Worm (Caenorhabditis elegans) whole organism, mixed stage, embryonic: Measurements from ENCODE around the gene C43H6.4.

ENCODE experiments used
- M03D4.4 ChIP-seq: sonication (generic microtip); optimal IDR thresholded peaks from 2 replicates; lab custom pipeline; 2017; ENCODE audit warnings: mild to moderate bottlenecking, missing genetic modification characterization, missing compliant biosample characterization
- bed-3 ChIP-seq: fragments of 200-800 bp; sonication (Bioruptor generic); optimal IDR thresholded peaks from 3 replicates; lab custom pipeline; 2018; ENCODE audit warnings: mild to moderate bottlenecking, missing genetic modification characterization, moderate library complexity, missing compliant biosample characterization
- blmp-1 ChIP-seq: fragments of 150-350 bp; optimal IDR thresholded peaks from 2 replicates; lab custom pipeline; 2014; ENCODE audit warnings: missing biosample characterization, missing genetic modification characterization
- ceh-39 ChIP-seq: fragments of 150-350 bp; optimal IDR thresholded peaks from 2 replicates; lab custom pipeline; 2014; ENCODE audit warnings: missing biosample characterization, missing genetic modification characterization
- ceh-43 ChIP-seq: fragments of 200-800 bp; sonication (Bioruptor generic); optimal IDR thresholded peaks from 2 replicates; lab custom pipeline; 2018; ENCODE audit warnings: mild to moderate bottlenecking, missing genetic modification characterization, moderate library complexity, missing compliant biosample characterization
- ceh-83 ChIP-seq: fragments of 200-800 bp; sonication (Bioruptor generic); optimal IDR thresholded peaks from 2 replicates; lab custom pipeline; 2018; ENCODE audit warnings: mild to moderate bottlenecking, missing genetic modification characterization, missing compliant biosample characterization
- ces-1 ChIP-seq: fragments of 150-350 bp; optimal IDR thresholded peaks from 2 replicates; lab custom pipeline; 2014; ENCODE audit warnings: missing biosample characterization, missing genetic modification reagents, missing genetic modification characterization
- cnd-1 ChIP-seq: fragments of 200-800 bp; sonication (Bioruptor generic); optimal IDR thresholded peaks from 2 replicates; lab custom pipeline; 2018; ENCODE audit warnings: mild to moderate bottlenecking, missing genetic modification characterization, missing compliant biosample characterization
- drap-1 ChIP-seq: fragments of 200-800 bp; sonication (Bioruptor generic); optimal IDR thresholded peaks from 3 replicates; lab custom pipeline; 2018; ENCODE audit warnings: mild to moderate bottlenecking, missing genetic modification characterization, missing compliant biosample characterization
- elt-1 ChIP-seq: sonication (generic microtip); optimal IDR thresholded peaks from 2 replicates; lab custom pipeline; 2017; ENCODE audit warnings: missing genetic modification characterization, mild to moderate bottlenecking, missing compliant biosample characterization, antibody characterized with exemption, moderate library complexity, borderline replicate concordance; ENCODE audit not compliant: insufficient read depth
- flh-1 ChIP-seq: fragments of 200-800 bp; sonication (Bioruptor generic); optimal IDR thresholded peaks from 2 replicates; lab custom pipeline; 2018; ENCODE audit warnings: mild to moderate bottlenecking, missing genetic modification characterization, moderate library complexity, missing compliant biosample characterization
- ham-2 ChIP-seq: fragments of 200-800 bp; sonication (Bioruptor generic); optimal IDR thresholded peaks from 2 replicates; lab custom pipeline; 2018; ENCODE audit warnings: mild to moderate bottlenecking, missing genetic modification characterization, missing compliant biosample characterization
- hlh-1 ChIP-seq: fragments of 150-350 bp; optimal IDR thresholded peaks from 2 replicates; lab custom pipeline; 2014; ENCODE audit warnings: missing biosample characterization, missing genetic modification reagents, missing genetic modification characterization
- lin-32 ChIP-seq: fragments of 200-800 bp; sonication (Bioruptor generic); optimal IDR thresholded peaks from 2 replicates; lab custom pipeline; 2018; ENCODE audit warnings: mild to moderate bottlenecking, missing genetic modification characterization, missing compliant biosample characterization
- lsy-2 ChIP-seq: fragments of 150-350 bp; optimal IDR thresholded peaks from 2 replicates; lab custom pipeline; 2014; ENCODE audit warnings: missing biosample characterization, missing genetic modification characterization
- mab-5 ChIP-seq: fragments of 150-350 bp; optimal IDR thresholded peaks from 2 replicates; lab custom pipeline; 2014; ENCODE audit warnings: missing biosample characterization, missing genetic modification characterization
- mep-1 ChIP-seq: fragments of 150-350 bp; optimal IDR thresholded peaks from 2 replicates; lab custom pipeline; 2017; ENCODE audit warnings: missing biosample characterization, missing genetic modification reagents, missing genetic modification characterization, inconsistent platforms
- mls-2 ChIP-seq: sonication (generic microtip); optimal IDR thresholded peaks from 2 replicates; lab custom pipeline; 2016; ENCODE audit warnings: mild to moderate bottlenecking, missing genetic modification characterization, moderate library complexity, missing compliant biosample characterization
- nhr-12 ChIP-seq: fragments of 150-350 bp; optimal IDR thresholded peaks from 2 replicates; lab custom pipeline; 2014; ENCODE audit warnings: missing biosample characterization, missing genetic modification characterization
- nhr-2 ChIP-seq: fragments of 150-350 bp; optimal IDR thresholded peaks from 2 replicates; lab custom pipeline; 2014; ENCODE audit warnings: missing biosample characterization, missing genetic modification characterization
- nhr-237 ChIP-seq: fragments of 150-350 bp; optimal IDR thresholded peaks from 2 replicates; lab custom pipeline; 2014; ENCODE audit warnings: missing biosample characterization, missing genetic modification characterization
- nhr-28 ChIP-seq: fragments of 150-350 bp; optimal IDR thresholded peaks from 2 replicates; lab custom pipeline; 2014; ENCODE audit warnings: missing biosample characterization, missing genetic modification characterization
- nhr-76 ChIP-seq: sonication (generic microtip); optimal IDR thresholded peaks from 2 replicates; lab custom pipeline; 2017; ENCODE audit warnings: missing biosample characterization, missing genetic modification characterization
- snpc-4 ChIP-seq: fragments of 150-350 bp; optimal IDR thresholded peaks from 2 replicates; lab custom pipeline; 2014; ENCODE audit warnings: missing biosample characterization, missing genetic modification characterization
- sptf-1 ChIP-seq: sonication (generic microtip); optimal IDR thresholded peaks from 2 replicates; lab custom pipeline; 2017; ENCODE audit warnings: mild to moderate bottlenecking, missing genetic modification characterization, moderate library complexity, missing compliant biosample characterization
- tbx-8 ChIP-seq: fragments of 200-800 bp; sonication (Bioruptor generic); optimal IDR thresholded peaks from 2 replicates; lab custom pipeline; 2018; ENCODE audit warnings: mild to moderate bottlenecking, missing genetic modification characterization, moderate library complexity, missing compliant biosample characterization
- unc-120 ChIP-seq: sonication (generic microtip); optimal IDR thresholded peaks from 2 replicates; lab custom pipeline; 2017; ENCODE audit warnings: missing genetic modification characterization, missing compliant biosample characterization; ENCODE audit not compliant: poor library complexity, severe bottlenecking
- unc-39 ChIP-seq: fragments of 150-350 bp; optimal IDR thresholded peaks from 2 replicates; lab custom pipeline; 2014; ENCODE audit warnings: missing biosample characterization, missing genetic modification characterization
- unc-62 ChIP-seq: fragments of 150-350 bp; optimal IDR thresholded peaks from 2 replicates; lab custom pipeline; 2014; ENCODE audit warnings: missing biosample characterization, missing genetic modification reagents, missing genetic modification characterization
- zip-8 ChIP-seq: fragments of 150-350 bp; optimal IDR thresholded peaks from 2 replicates; lab custom pipeline; 2014; ENCODE audit warnings: missing biosample characterization, missing genetic modification characterization

Gene C43H6.4

DNA sequence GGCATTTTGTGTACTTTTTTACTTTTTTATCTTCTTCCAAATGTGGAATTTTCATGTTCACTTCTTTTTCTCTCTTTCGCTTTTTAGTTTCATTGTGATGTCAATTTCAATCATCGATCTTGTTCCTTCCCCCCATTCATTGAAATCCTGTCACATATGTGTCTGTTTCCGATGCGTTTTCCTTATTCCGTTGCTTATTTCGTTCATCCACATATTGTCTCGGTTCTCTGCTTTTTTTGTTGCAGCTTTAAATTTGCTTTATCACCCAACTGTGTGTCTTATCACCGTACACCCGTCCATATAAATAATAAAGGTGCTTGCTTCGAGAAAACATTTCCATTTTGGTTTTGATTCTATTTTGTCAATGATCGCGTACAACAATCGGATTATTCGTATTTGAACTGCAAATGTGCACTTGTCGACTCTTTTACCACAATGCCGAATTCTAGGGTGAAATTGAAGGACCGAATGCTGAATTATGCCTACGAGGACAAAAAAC is 5.5 kb downstream of the C43H6.4 start, which contains the start of the genes C43H6.12 and trpp-12:
Gene C43H6.12 (plus strand): TSS at position 365 of the 499 bp plus-strand sequence.
Gene trpp-12 (plus strand): TSS at position 449 of the 499 bp plus-strand sequence.
- TF ChIP-seq ceh-43 = no peak
- no peak for TF ChIP-seq sptf-1 (tag; lab: Kevin White, UChicago)
- TF ChIP-seq drap-1 (GFP tag; lab: Kevin White, UChicago) = no peak
- TF ChIP-seq bed-3 = no peak
- TF ChIP-seq tbx-8 (GFP tag; lab: Kevin White, UChicago) = no peak
- no peak for TF ChIP-seq lsy-2 (tag; lab: Kevin White, UChicago)
- TF ChIP-seq ces-1 = no peak
- no peak for TF ChIP-seq nhr-76 (tag; lab: Kevin White, UChicago)

DNA sequence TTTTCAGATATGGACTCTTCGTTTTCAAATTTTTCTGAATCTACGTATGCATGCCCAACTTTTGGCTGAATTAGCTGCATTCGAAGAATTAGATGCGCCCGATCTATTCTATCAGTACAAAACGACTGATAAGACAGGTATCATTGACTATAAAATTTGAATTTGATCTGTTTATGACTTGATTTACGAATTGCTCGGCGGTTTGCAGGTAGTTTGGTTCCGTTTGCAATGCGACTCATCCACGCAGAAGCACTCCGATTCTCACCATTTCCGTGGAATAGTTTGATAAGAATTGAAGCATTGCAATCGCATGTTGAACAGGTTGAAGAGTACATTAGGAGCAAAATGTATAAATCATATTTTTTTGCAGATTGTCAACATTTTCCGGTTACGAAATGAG is 7.2 kb downstream of the C43H6.4 start:
- TF ChIP-seq flh-1 (GFP tag; lab: Kevin White, UChicago) (no peak), hlh-1 (tag; lab: Kevin White, UChicago) (no peak), ceh-39 (tag; lab: Kevin White, UChicago) (no peak), lsy-2 (tag; lab: Kevin White, UChicago) (no peak), elt-1 (tag; lab: Kevin White, UChicago) (no peak), lin-32 (GFP tag; lab: Kevin White, UChicago) (no peak), M03D4.4 (tag; lab: Kevin White, UChicago) (no peak), nhr-12 (tag; lab: Kevin White, UChicago) (no peak), bed-3 (no peak), nhr-28 (tag; lab: Kevin White, UChicago) (no peak), nhr-2 (tag; lab: Kevin White, UChicago) (no peak), sptf-1 (tag; lab: Kevin White, UChicago) (no peak), snpc-4 (tag; lab: Kevin White, UChicago) (no peak), mep-1 (no peak), drap-1 (GFP tag; lab: Kevin White, UChicago) (no peak), ceh-83 (GFP tag; lab: Kevin White, UChicago) (no peak), ces-1 (no peak), blmp-1 (tag; lab: Kevin White, UChicago) (no peak)

DNA sequence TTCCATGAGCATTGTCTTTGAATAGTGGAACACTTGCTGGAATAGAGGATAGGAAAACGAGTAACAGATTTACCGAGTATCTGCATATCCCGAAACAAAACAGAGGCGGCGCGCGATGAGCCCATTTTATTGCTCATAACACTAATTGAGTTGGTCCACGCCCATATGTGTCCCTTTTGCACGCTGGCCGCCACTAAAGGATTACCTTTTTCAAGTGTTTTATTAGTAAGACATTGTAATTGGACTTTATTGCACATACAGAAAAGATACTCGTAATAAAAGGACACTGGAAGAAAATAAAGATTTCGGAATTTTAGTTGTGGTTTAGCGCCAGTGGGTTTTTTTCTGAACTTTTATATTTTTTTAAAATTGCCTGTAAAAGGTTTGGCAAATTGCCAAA is 9.5 kb downstream of the C43H6.4 start, which contains the start of gene hlh-15:
Gene hlh-15 (minus strand): TSS at position 101 of the 400 bp plus-strand sequence.
- no peak for TF ChIP-seq unc-39
- TF ChIP-seq mab-5 = no peak
- TF ChIP-seq elt-1 (tag; lab: Kevin White, UChicago) = no peak
- no peak for TF ChIP-seq bed-3
- TF ChIP-seq lin-32 (GFP tag; lab: Kevin White, UChicago) = no peak
- TF ChIP-seq ceh-83 (GFP tag; lab: Kevin White, UChicago) = no peak
- TF ChIP-seq mep-1 = no peak
- TF ChIP-seq zip-8 (tag; lab: Kevin White, UChicago) = no peak
- TF ChIP-seq drap-1 (GFP tag; lab: Kevin White, UChicago) = no peak
- TF ChIP-seq ces-1 = no peak
- TF ChIP-seq lsy-2 (tag; lab: Kevin White, UChicago) = no peak
- no peak for TF ChIP-seq sptf-1 (tag; lab: Kevin White, UChicago)
- TF ChIP-seq nhr-12 (tag; lab: Kevin White, UChicago) = no peak
- no peak for TF ChIP-seq snpc-4 (tag; lab: Kevin White, UChicago)
- TF ChIP-seq nhr-76 (tag; lab: Kevin White, UChicago) = no peak
- TF ChIP-seq blmp-1 (tag; lab: Kevin White, UChicago) = no peak
- no peak for TF ChIP-seq nhr-237 (tag; lab: Kevin White, UChicago)
- TF ChIP-seq unc-120 (tag; lab: Kevin White, UChicago) = no peak
- no peak for TF ChIP-seq hlh-1 (tag; lab: Kevin White, UChicago)
- no peak for TF ChIP-seq cnd-1

DNA sequence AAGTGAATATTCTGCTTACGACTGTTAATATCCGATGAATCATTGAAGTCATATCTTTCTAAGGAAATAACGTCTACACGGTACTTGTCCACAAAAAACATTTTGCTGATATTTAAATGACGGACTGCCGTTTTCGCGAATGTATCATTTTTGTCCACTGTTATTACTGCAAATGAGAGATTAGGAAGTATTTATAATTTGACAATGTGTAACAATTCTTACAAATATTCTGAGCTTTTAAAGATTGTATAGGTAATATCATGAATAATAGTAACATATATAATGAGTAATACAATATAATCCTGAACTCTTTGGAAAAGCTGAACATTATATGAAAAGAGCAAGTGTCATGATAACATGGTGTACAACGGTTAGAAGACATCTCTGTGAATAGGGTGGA is 16.0 kb downstream of the C43H6.4 start, which contains the start of gene glr-7:
Gene glr-7 (minus strand): TSS at position 101 of the 400 bp plus-strand sequence.
- TF ChIP-seq nhr-237 (tag; lab: Kevin White, UChicago) (no peak), zip-8 (tag; lab: Kevin White, UChicago) (no peak), elt-1 (tag; lab: Kevin White, UChicago) (no peak), sptf-1 (tag; lab: Kevin White, UChicago) (no peak), nhr-28 (tag; lab: Kevin White, UChicago) (no peak), ham-2 (GFP tag; lab: Kevin White, UChicago) (no peak), mab-5 (no peak), unc-39 (no peak), ceh-83 (GFP tag; lab: Kevin White, UChicago) (no peak), M03D4.4 (tag; lab: Kevin White, UChicago) (no peak), snpc-4 (tag; lab: Kevin White, UChicago) (no peak), unc-62 (GFP tag; lab: Kevin White, UChicago) (no peak), mls-2 (tag; lab: Kevin White, UChicago) (no peak), cnd-1 (no peak), hlh-1 (tag; lab: Kevin White, UChicago) (no peak), ceh-43 (no peak), blmp-1 (tag; lab: Kevin White, UChicago) (no peak)
